Comparison of ENCODE assay signal across 1 fruit fly cellular context in the genomic region with DNA sequence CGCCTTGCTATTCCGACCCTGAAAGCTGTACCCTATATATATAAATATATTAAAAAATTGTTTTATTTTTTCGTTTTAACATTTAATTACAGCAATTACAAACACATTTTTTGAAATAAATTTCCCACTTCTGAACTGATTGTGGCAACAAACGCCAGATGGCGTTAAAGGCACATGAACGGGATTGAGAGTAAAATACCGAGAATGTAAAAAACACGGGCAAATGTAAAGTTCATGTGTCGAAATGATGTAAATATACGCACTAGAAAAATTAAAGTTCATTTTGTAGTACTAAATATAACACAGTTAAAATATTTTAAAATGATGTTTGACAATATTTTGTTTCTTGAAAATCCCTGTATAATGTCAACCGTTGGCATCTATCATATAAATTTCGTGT.
TF ChIP-seq lines count a peak whose summit lies in the region.

No protein-coding gene starts in this region.

TF ChIP-seq in whole organism, embryonic, 481 proteins besides CTCF, POLR2A, EP300 and RAD21 (continued from another document):
- TF ChIP-seq CG10979 (tag; optimal IDR thresholded peaks at IDR 0.05; lab: Kevin White, UChicago) = peak; percentile 63
